Fruit fly (Drosophila melanogaster): ENCODE results near the gene Nup205.

Nup205 gene

DNA sequence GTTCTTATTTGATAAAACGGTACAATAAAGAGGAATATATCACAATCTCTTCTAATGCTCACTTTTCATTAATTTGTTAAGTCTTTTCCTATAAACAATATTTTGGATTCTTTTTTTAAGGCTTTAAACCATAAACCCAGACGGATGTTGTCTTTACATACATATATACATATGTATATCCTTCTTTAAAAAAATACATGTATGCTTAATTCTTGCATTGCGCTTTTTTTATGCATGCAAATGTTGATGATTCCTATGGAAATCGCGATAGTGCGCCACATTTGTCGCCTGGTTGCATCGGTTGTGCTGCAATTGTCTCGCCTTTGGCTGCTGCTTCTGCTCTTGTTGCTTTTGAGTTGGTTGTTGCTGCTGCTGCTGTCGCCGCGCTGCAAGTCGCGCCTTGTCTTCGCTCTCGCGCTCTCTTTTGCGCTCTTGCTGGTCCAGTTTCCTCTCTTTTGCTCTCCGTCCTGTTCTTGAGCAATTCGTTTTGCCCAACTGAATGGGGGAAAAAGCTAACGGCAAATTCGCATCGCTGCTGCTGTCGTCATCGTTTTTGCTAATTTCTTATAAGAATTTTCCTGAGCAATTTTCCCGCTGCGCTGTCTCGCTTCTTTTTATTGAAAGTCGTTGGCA is 24.9 kb downstream of the Nup205 start (continued):
- peak; percentile 56 for TF ChIP-seq CG11504 (tag; optimal IDR thresholded peaks at IDR 0.05)
- no peak for TF ChIP-seq jing (GFP tag; optimal IDR thresholded peaks at IDR 0.05)
- no peak for TF ChIP-seq chn (GFP tag; optimal IDR thresholded peaks at IDR 0.05)
- peak; percentile 29 for TF ChIP-seq az2 (GFP tag; optimal IDR thresholded peaks at IDR 0.05)
- peak; percentile 19 for TF ChIP-seq CG1602 (GFP tag; optimal IDR thresholded peaks at IDR 0.05)
- no peak for TF ChIP-seq sim (GFP tag; IDR thresholded peaks at IDR 0.05)
- TF ChIP-seq crp (GFP tag; optimal IDR thresholded peaks at IDR 0.05) = no peak
- TF ChIP-seq Hr51 (GFP tag; optimal IDR thresholded peaks at IDR 0.05) = peak in 1 of 2 experiments; percentile 62
- no peak for TF ChIP-seq CG11456 (GFP tag; IDR thresholded peaks at IDR 0.05)
- TF ChIP-seq CG14014 (GFP tag; IDR thresholded peaks at IDR 0.05) = no peak
- no peak for TF ChIP-seq Ptx1 (GFP tag; IDR thresholded peaks at IDR 0.05)
- TF ChIP-seq C15 (GFP tag; IDR thresholded peaks at IDR 0.05) = no peak
- TF ChIP-seq Mrtf (GFP tag; IDR thresholded peaks at IDR 0.05) = no peak
- TF ChIP-seq rib (GFP tag; IDR thresholded peaks at IDR 0.05) = no peak
- TF ChIP-seq luna (GFP tag; optimal IDR thresholded peaks at IDR 0.05) = no peak
- no peak for TF ChIP-seq ems (GFP tag; optimal IDR thresholded peaks at IDR 0.05)
- no peak for TF ChIP-seq hb (GFP tag; IDR thresholded peaks at IDR 0.05; ENCODE audit: partially characterized antibody)
- TF ChIP-seq gsb (GFP tag; IDR thresholded peaks at IDR 0.05) = no peak
- peak; percentile 28 for TF ChIP-seq CG7839 (tag; optimal IDR thresholded peaks at IDR 0.05)
- TF ChIP-seq kay (GFP tag; optimal IDR thresholded peaks at IDR 0.05) = no peak
- TF ChIP-seq Rx (GFP tag; IDR thresholded peaks at IDR 0.05) = no peak
- TF ChIP-seq Mad (GFP tag; optimal IDR thresholded peaks at IDR 0.05) = no peak
- TF ChIP-seq Gsc (GFP tag; IDR thresholded peaks at IDR 0.05) = no peak
- no peak for TF ChIP-seq Elba2 (GFP tag; optimal IDR thresholded peaks at IDR 0.05)
- no peak for TF ChIP-seq CG31388 (GFP tag; optimal IDR thresholded peaks at IDR 0.05)
- no peak for TF ChIP-seq CG33213 (GFP tag; optimal IDR thresholded peaks at IDR 0.05)
- no peak for TF ChIP-seq onecut (GFP tag; IDR thresholded peaks at IDR 0.05)
- no peak for TF ChIP-seq MTF-1 (GFP tag; optimal IDR thresholded peaks at IDR 0.05; ENCODE audit: borderline replicate concordance)
- no peak for TF ChIP-seq tll (GFP tag; optimal IDR thresholded peaks at IDR 0.05)
- TF ChIP-seq pan (optimal IDR thresholded peaks at IDR 0.05) = no peak
- no peak for TF ChIP-seq pan (GFP tag; optimal IDR thresholded peaks at IDR 0.05 in 1 of 2, IDR thresholded peaks at IDR 0.05 in 1 of 2)
- TF ChIP-seq CG34376 (GFP tag; optimal IDR thresholded peaks at IDR 0.05) = no peak
- TF ChIP-seq ara (GFP tag; IDR thresholded peaks at IDR 0.05) = no peak
- TF ChIP-seq CG2875 (GFP tag; optimal IDR thresholded peaks at IDR 0.05) = peak; percentile 1
- TF ChIP-seq CG1603 (tag; optimal IDR thresholded peaks at IDR 0.05) = no peak
- TF ChIP-seq dmrt99B (tag; optimal IDR thresholded peaks at IDR 0.05) = peak; percentile 60
- TF ChIP-seq CG18011 (GFP tag; optimal IDR thresholded peaks at IDR 0.05) = no peak
- TF ChIP-seq unc-4 (GFP tag; IDR thresholded peaks at IDR 0.05; ENCODE audit: partially characterized antibody) = no peak
- TF ChIP-seq Dbx (GFP tag; IDR thresholded peaks at IDR 0.05) = no peak
- TF ChIP-seq sc (optimal IDR thresholded peaks at IDR 0.05) = no peak
- TF ChIP-seq sc (GFP tag; optimal IDR thresholded peaks at IDR 0.05) = peak; percentile 20
- TF ChIP-seq ash1 (GFP tag; optimal IDR thresholded peaks at IDR 0.05) = no peak
- TF ChIP-seq Doc2 (GFP tag; IDR thresholded peaks at IDR 0.05) = no peak
- no peak for TF ChIP-seq CG17385 (GFP tag; optimal IDR thresholded peaks at IDR 0.05)
- TF ChIP-seq CG18764 (GFP tag; optimal IDR thresholded peaks at IDR 0.05) = no peak
- TF ChIP-seq CG13775 (GFP tag; optimal IDR thresholded peaks at IDR 0.05) = peak; percentile 6
- TF ChIP-seq CG10366 (GFP tag; IDR thresholded peaks at IDR 0.05) = no peak
- no peak for TF ChIP-seq CG13624 (GFP tag; optimal IDR thresholded peaks at IDR 0.05)
- no peak for TF ChIP-seq prd (optimal IDR thresholded peaks at IDR 0.05)
- TF ChIP-seq prd (GFP tag; IDR thresholded peaks at IDR 0.05) = 0 out of 3 replicates have a peak, but pooled peaks have one; percentile 17
- peak; percentile 21 for TF ChIP-seq CG8924 (tag; optimal IDR thresholded peaks at IDR 0.05)

All from whole organism, embryonic.